Fruit fly (Drosophila melanogaster): Measurements from ENCODE around the gene eEF1alpha2.

dm6 chr3R:31725486-31726227, 12.6 kb upstream of the eEF1alpha2 start:
- no peak for TF ChIP-seq D1 (tag; optimal IDR thresholded peaks at IDR 0.05)
- peak; percentile 63 for TF ChIP-seq fd96Ca (GFP tag; IDR thresholded peaks at IDR 0.05)
- TF ChIP-seq EcR (GFP tag; optimal IDR thresholded peaks at IDR 0.05), result peak; percentile 79
- peak; percentile 29 for TF ChIP-seq CG15710 (tag; optimal IDR thresholded peaks at IDR 0.05)
- peak; percentile 81 for TF ChIP-seq gl (tag; optimal IDR thresholded peaks at IDR 0.05)
- TF ChIP-seq CG4496 (GFP tag; IDR thresholded peaks at IDR 0.05), result peak; percentile 83
- TF ChIP-seq Ets98B (GFP tag; IDR thresholded peaks at IDR 0.05), result peak; percentile 50; the same call in 1 of the 2 replicates
- TF ChIP-seq CG10348 (GFP tag; IDR thresholded peaks at IDR 0.05), result no peak
- peak; percentile 62; the same call in 1 of the 2 replicates for TF ChIP-seq CG12605 (GFP tag; IDR thresholded peaks at IDR 0.05)
- TF ChIP-seq CG14655 (GFP tag; optimal IDR thresholded peaks at IDR 0.05), result no peak
- TF ChIP-seq CG17806 (tag; optimal IDR thresholded peaks at IDR 0.05), result no peak

All from whole organism, pupa.